Worm (Caenorhabditis elegans) whole organism, L4/young adult: ENCODE results near the gene nprl-2.

ENCODE experiments used
- W03F9.2 ChIP-seq: fragments of 150-350 bp; optimal IDR thresholded peaks from 2 replicates; lab custom pipeline; 2014; ENCODE audit warnings: missing biosample characterization, missing genetic modification characterization
- dao-5 ChIP-seq: sonication (generic microtip); optimal IDR thresholded peaks from 2 replicates; lab custom pipeline; 2016; ENCODE audit warnings: missing genotype, missing genetic modification characterization, moderate library complexity, missing compliant biosample characterization
- him-1 ChIP-seq: sonication (generic microtip); optimal IDR thresholded peaks from 2 replicates; lab custom pipeline; 2016; ENCODE audit warnings: missing genotype, missing genetic modification reagents, missing genetic modification characterization, missing compliant biosample characterization

ce11 chrIV:7559237-7559636, 2.6 kb downstream of the nprl-2 start:
- TF ChIP-seq him-1 (tag; lab: Kevin White, UChicago): no peak
- TF ChIP-seq W03F9.2: no peak
- no peak for TF ChIP-seq dao-5 (tag; lab: Kevin White, UChicago)
